Fruit fly (Drosophila melanogaster): ENCODE data around the gene kek5.
A peak's percentile ranks its signal among the peaks of the same experiment; 100 is the strongest.

Gene kek5

dm6 chrX:19485057-19485456, 132.1 kb downstream of the kek5 start:
- no peak for TF ChIP-seq noc (tag; optimal IDR thresholded peaks at IDR 0.05)

- no peak for TF ChIP-seq noc (tag; optimal IDR thresholded peaks at IDR 0.05)
Measured at dm6 chrX:19491984-19492584, 139.1 kb downstream of the kek5 start, which contains the start of the genes pcm and ND-18. pcm (minus strand) TSS chrX:19492011. ND-18 (plus strand) TSS chrX:19492421.

- no peak for TF ChIP-seq noc (tag; optimal IDR thresholded peaks at IDR 0.05)
Measured at dm6 chrX:19494285-19494684, 141.3 kb downstream of the kek5 start, which contains the start of gene CG12204. CG12204 (minus strand) TSS chrX:19494401.

- TF ChIP-seq noc (tag; optimal IDR thresholded peaks at IDR 0.05), result no peak
Measured at dm6 chrX:19494830-19495610, 142.0 kb downstream of the kek5 start, which contains the start of the genes ksh, CG14200 and Pfrx. ksh (minus strand) TSS chrX:19494992. CG14200 (plus strand) TSS chrX:19495505. Pfrx (plus strand) TSS chrX:19495505.

- TF ChIP-seq noc (tag; optimal IDR thresholded peaks at IDR 0.05), result peak; percentile 36
Measured at dm6 chrX:19495611-19496583, 142.9 kb downstream of the kek5 start.

- TF ChIP-seq noc (tag; optimal IDR thresholded peaks at IDR 0.05), result peak; percentile 21
Measured at dm6 chrX:19496808-19497259, 143.9 kb downstream of the kek5 start.

- TF ChIP-seq noc (tag; optimal IDR thresholded peaks at IDR 0.05), result peak; percentile 53
Measured at dm6 chrX:19497782-19498440, 144.9 kb downstream of the kek5 start.

- TF ChIP-seq noc (tag; optimal IDR thresholded peaks at IDR 0.05), result no peak
Measured at dm6 chrX:19498755-19499321, 145.9 kb downstream of the kek5 start.

dm6 chrX:19501274-19501673, 148.3 kb downstream of the kek5 start:
- peak; percentile 10 for TF ChIP-seq noc (tag; optimal IDR thresholded peaks at IDR 0.05)

- TF ChIP-seq noc (tag; optimal IDR thresholded peaks at IDR 0.05), result no peak
Measured at dm6 chrX:19504170-19504765, 151.3 kb downstream of the kek5 start.

- TF ChIP-seq noc (tag; optimal IDR thresholded peaks at IDR 0.05), result peak; percentile 58
Measured at dm6 chrX:19505334-19506185, 152.6 kb downstream of the kek5 start.

dm6 chrX:19510204-19510603, 157.2 kb downstream of the kek5 start:
- TF ChIP-seq noc (tag; optimal IDR thresholded peaks at IDR 0.05), result no peak

- TF ChIP-seq noc (tag; optimal IDR thresholded peaks at IDR 0.05), result no peak
Measured at dm6 chrX:19520376-19520775, 167.4 kb downstream of the kek5 start.
